Fruit fly (Drosophila melanogaster): Measurements from ENCODE around the gene yin.

Gene yin

DNA sequence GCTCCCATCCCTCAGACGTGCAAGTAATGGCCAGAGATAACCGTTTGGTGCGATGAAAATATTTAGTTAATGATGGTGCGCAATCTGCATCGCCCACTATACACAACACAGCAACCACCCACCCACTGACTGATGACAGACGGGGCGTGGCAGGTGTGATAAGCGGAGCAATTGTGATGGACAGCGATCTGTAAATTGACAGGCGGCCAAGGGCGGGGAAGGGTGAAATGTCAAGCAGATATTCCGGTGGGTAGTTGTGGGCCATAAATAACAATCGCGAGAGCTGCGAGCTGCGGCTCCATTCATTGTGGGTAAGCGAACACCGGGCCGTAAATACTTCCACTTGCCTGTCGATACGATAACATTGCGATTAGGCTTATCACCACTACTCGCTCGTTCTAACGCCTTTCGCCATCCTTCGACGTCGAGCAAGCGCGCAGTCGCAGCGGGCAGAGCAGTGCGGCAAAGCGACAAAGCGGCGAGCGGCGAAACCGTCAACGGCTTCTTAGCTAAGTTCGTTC, at the start of gene yin:
TSS of gene yin (minus strand) at position 51 of the 521 bp plus-strand sequence.
- TF ChIP-seq Sox15 (GFP tag; optimal IDR thresholded peaks at IDR 0.05) (no peak), CG11294 (GFP tag; IDR thresholded peaks at IDR 0.05) (no peak), acj6 (GFP tag; optimal IDR thresholded peaks at IDR 0.05) (no peak), CG6276 (GFP tag; optimal IDR thresholded peaks at IDR 0.05) (no peak), CG15336 (GFP tag; IDR thresholded peaks at IDR 0.05) (no peak), CG3032 (tag; optimal IDR thresholded peaks at IDR 0.05) (no peak), spab (GFP tag; optimal IDR thresholded peaks at IDR 0.05) (no peak), svp (GFP tag) (peak; percentile 70), eg (GFP tag; IDR thresholded peaks at IDR 0.05) (0 out of 3 replicates have a peak, but pooled peaks have one; percentile 31), fkh (GFP tag; optimal IDR thresholded peaks at IDR 0.05) (no peak), ss (GFP tag; optimal IDR thresholded peaks at IDR 0.05) (no peak), CG6808 (GFP tag; optimal IDR thresholded peaks at IDR 0.05) (no peak), Ets21C (GFP tag; optimal IDR thresholded peaks at IDR 0.05) (no peak), CG16779 (tag; optimal IDR thresholded peaks at IDR 0.05) (no peak), CG6854 (GFP tag; optimal IDR thresholded peaks at IDR 0.05) (no peak), net (GFP tag; optimal IDR thresholded peaks at IDR 0.05) (no peak)

- TF ChIP-seq CG6854 (GFP tag; optimal IDR thresholded peaks at IDR 0.05) (no peak), CG3032 (tag; optimal IDR thresholded peaks at IDR 0.05) (no peak), dsx (GFP tag; optimal IDR thresholded peaks at IDR 0.05; ENCODE audit: poor library complexity, severe bottlenecking) (no peak), cyc (GFP tag; optimal IDR thresholded peaks at IDR 0.05) (no peak), CG15336 (GFP tag; IDR thresholded peaks at IDR 0.05) (no peak)
These were observed 30.2 kb upstream of the yin start for dm6 chrX:3901926-3902325.

- TF ChIP-seq CG3032 (tag; optimal IDR thresholded peaks at IDR 0.05) (no peak), eg (GFP tag; IDR thresholded peaks at IDR 0.05) (peak; percentile 28; the same call in 1 of the 3 replicates), CG6163 (GFP tag; IDR thresholded peaks at IDR 0.05) (0 out of 3 replicates have a peak, but pooled peaks have one; percentile 27)
These were observed 16.0 kb upstream of the yin start for dm6 chrX:3887606-3888216.

- no peak for TF ChIP-seq Blimp-1 (GFP tag; optimal IDR thresholded peaks at IDR 0.05)
- TF ChIP-seq Eip75B (GFP tag; optimal IDR thresholded peaks at IDR 0.05): no peak
- TF ChIP-seq achi (GFP tag; optimal IDR thresholded peaks at IDR 0.05): no peak
These were observed 15.0 kb upstream of the yin start for dm6 chrX:3886751-3887150.

- TF ChIP-seq eg (GFP tag; IDR thresholded peaks at IDR 0.05) (peak; percentile 12; the same call in 1 of the 3 replicates), Lpt (GFP tag; optimal IDR thresholded peaks at IDR 0.05) (no peak), CG7368 (GFP tag; optimal IDR thresholded peaks at IDR 0.05) (no peak), CG32006 (GFP tag; optimal IDR thresholded peaks at IDR 0.05) (no peak), OdsH (GFP tag; optimal IDR thresholded peaks at IDR 0.05) (no peak), Hr39 (GFP tag; optimal IDR thresholded peaks at IDR 0.05) (no peak), fd59A (GFP tag; optimal IDR thresholded peaks at IDR 0.05) (no peak), CG11762 (GFP tag; optimal IDR thresholded peaks at IDR 0.05; ENCODE audit: insufficient read depth) (no peak), Eip78C (GFP tag) (peak; percentile 4), CG3919 (GFP tag; optimal IDR thresholded peaks at IDR 0.05) (no peak), CG10631 (GFP tag; optimal IDR thresholded peaks at IDR 0.05) (no peak)
These were observed 12.2 kb upstream of the yin start, which contains the start of gene CG15239 for dm6 chrX:3883904-3884303. TSS of gene CG15239 (plus strand) at chrX:3884168.

All from whole organism, prepupa.